Worm (Caenorhabditis elegans) whole organism, L4 larva: ENCODE results near the gene C45B11.2.

Experiments used
- egl-27 ChIP-seq: sonication (generic microtip); optimal IDR thresholded peaks from 3 replicates; lab custom pipeline; 2017; ENCODE audit warnings: missing biosample characterization, missing genetic modification reagents, missing genetic modification characterization
- hif-1 ChIP-seq, 2 experiments: sonication (generic microtip); optimal IDR thresholded peaks; 2 replicates each; lab custom pipeline; 2016 to 2017; ENCODE audit warnings: missing compliant biosample characterization in 2 of 2, missing genetic modification characterization in 2 of 2, missing genetic modification reagents in 2 of 2, missing genotype in 2 of 2, mild to moderate bottlenecking in 1 of 2
- mxl-2 ChIP-seq: fragments of 200-800 bp; sonication (Bioruptor generic); conservative IDR thresholded peaks from 2 replicates; pipeline ENCODE4 v1.3.6; 2022; ENCODE audit warnings: missing genetic modification reagents, missing genetic modification characterization, missing compliant biosample characterization

ce11 chrV:11022817-11023216 lies 19.7 kb upstream of the C45B11.2 start, which contains the start of the genes C13G3.12 and hot-6:
- TF ChIP-seq mxl-2 (GFP tag; lab: Robert Waterston, UW) (no peak), egl-27 (tag; lab: Kevin White, UChicago) (no peak), hif-1 (tag; optimal IDR thresholded peaks at IDR 0.05; lab: Kevin White, UChicago) (no peak)
